Worm (Caenorhabditis elegans) whole organism, L2 larva: ENCODE results near the gene twk-7.

ENCODE experiments used
- ceh-82 ChIP-seq: fragments of 150-350 bp; optimal IDR thresholded peaks from 2 replicates; lab custom pipeline; 2014; ENCODE audit warnings: missing biosample characterization, missing genetic modification characterization
- elt-3 ChIP-seq: sonication (generic microtip); optimal IDR thresholded peaks from 2 replicates; lab custom pipeline; 2017; ENCODE audit warnings: missing biosample characterization, missing genetic modification characterization
- fos-1 ChIP-seq: fragments of 150-350 bp; optimal IDR thresholded peaks from 2 replicates; lab custom pipeline; 2014; ENCODE audit warnings: missing biosample characterization, missing genetic modification characterization
- mab-5 ChIP-seq: fragments of 150-350 bp; optimal IDR thresholded peaks from 2 replicates; lab custom pipeline; 2014; ENCODE audit warnings: missing biosample characterization, missing genetic modification characterization
- nhr-25 ChIP-seq: fragments of 150-350 bp; sonication (generic microtip); optimal IDR thresholded peaks from 3 replicates; lab custom pipeline; 2014; ENCODE audit warnings: missing biosample characterization, missing genetic modification characterization

- TF ChIP-seq mab-5 (tag; lab: Kevin White, UChicago): peak; percentile 78
- TF ChIP-seq ceh-82 (tag; lab: Kevin White, UChicago): no peak
- no peak for TF ChIP-seq fos-1 (tag; lab: Kevin White, UChicago)
- TF ChIP-seq nhr-25: no peak
- TF ChIP-seq elt-3 (tag; lab: Kevin White, UChicago): no peak
Measured at ce11 chrIII:8636803-8637202, 6.7 kb downstream of the twk-7 start.
